Worm (Caenorhabditis elegans) whole organism, midembryonic: ENCODE measurements around the gene F19C7.2.

Experiments used
- T22C8.4 ChIP-seq: fragments of 200-800 bp; sonication (Bioruptor generic); IDR thresholded peaks from 2 replicates; pipeline ENCODE4 v1.3.6; 2022; ENCODE audit warnings: missing genetic modification characterization, missing compliant biosample characterization
- cog-1 ChIP-seq: sonication (generic microtip); optimal IDR thresholded peaks from 2 replicates; lab custom pipeline; 2016; ENCODE audit warnings: missing genetic modification characterization, missing compliant biosample characterization
- flt-1 ChIP-seq: fragments of 200-800 bp; sonication (Bioruptor generic); IDR thresholded peaks from 2 replicates; pipeline ENCODE4 v1.3.6; 2022; ENCODE audit warnings: missing genetic modification characterization, missing compliant biosample characterization
- klf-2 ChIP-seq: fragments of 200-800 bp; sonication (Bioruptor generic); conservative IDR thresholded peaks from 2 replicates; pipeline ENCODE4 v1.3.6; 2022; ENCODE audit warnings: missing genetic modification reagents, missing genetic modification characterization, missing compliant biosample characterization
- med-1 ChIP-seq: sonication (generic microtip); optimal IDR thresholded peaks from 2 replicates; lab custom pipeline; 2017; ENCODE audit warnings: missing genetic modification characterization, mild to moderate bottlenecking, missing compliant biosample characterization, antibody characterized with exemption, missing genetic modification reagents; ENCODE audit not compliant: insufficient read depth
- ref-1 ChIP-seq: fragments of 200-800 bp; sonication (Bioruptor generic); conservative IDR thresholded peaks from 2 replicates; pipeline ENCODE4 v1.3.6; 2022; ENCODE audit warnings: missing genetic modification reagents, missing genetic modification characterization, missing compliant biosample characterization
- tab-1 ChIP-seq: fragments of 200-800 bp; sonication (Bioruptor generic); IDR thresholded peaks from 2 replicates; pipeline ENCODE4 v1.3.6; 2022; ENCODE audit warnings: missing genetic modification characterization, missing compliant biosample characterization
- ztf-23 ChIP-seq: fragments of 200-800 bp; sonication (Bioruptor generic); IDR thresholded peaks from 2 replicates; pipeline ENCODE4 v1.3.6; 2022; ENCODE audit warnings: missing genetic modification reagents, missing genetic modification characterization, missing compliant biosample characterization
- ztf-29 ChIP-seq: fragments of 200-800 bp; sonication (Bioruptor generic); IDR thresholded peaks from 2 replicates; pipeline ENCODE4 v1.3.6; 2022; ENCODE audit warnings: missing genetic modification reagents, missing genetic modification characterization, missing compliant biosample characterization

The F19C7.2 gene

DNA sequence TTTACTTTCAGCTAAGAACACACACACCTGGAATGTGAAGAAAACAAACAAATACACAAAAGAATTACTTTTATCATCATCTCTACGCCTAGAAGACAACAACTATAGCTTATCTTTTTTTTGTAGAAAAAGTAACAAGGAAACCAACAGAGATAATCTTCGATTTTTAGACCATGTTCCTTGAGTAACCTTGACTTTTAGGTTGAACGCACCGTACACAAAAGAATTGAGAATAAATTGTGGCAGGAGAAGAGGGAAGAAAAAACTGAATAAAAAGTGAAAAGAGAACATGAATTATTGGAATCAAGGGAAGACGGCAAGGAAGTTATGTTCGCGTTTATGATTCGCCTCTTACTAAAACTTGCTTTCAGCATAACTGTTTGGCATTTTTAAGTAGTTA, 41.2 kb downstream of the F19C7.2 start:
- TF ChIP-seq tab-1 (no peak), ztf-29 (no peak), flt-1 (no peak), klf-2 (GFP tag; lab: Robert Waterston, UW) (no peak)

DNA sequence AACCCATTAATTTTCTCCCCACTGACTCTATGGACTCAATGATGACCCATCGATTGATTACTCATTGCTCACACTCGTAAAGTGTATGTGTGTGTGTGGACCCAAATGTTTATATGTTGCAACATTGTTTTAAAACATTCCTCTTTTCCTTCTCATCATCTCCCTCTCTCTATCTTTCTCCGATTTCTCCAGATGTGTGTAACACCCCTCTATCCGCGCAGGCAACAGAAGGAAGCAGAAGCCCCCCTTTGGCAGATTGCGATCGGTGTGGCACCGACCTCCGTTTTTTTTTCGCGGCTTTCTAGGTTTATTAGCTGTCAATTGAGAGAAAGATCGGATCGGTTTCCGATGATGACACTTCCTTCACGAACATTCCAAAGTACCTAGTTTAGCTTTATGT, 43.8 kb downstream of the F19C7.2 start:
- TF ChIP-seq ref-1 (GFP tag; lab: Robert Waterston, UW) (0 out of 2 replicates have a peak, but pooled peaks have one; percentile 27), med-1 (GFP tag; lab: Kevin White, UChicago) (no peak), ztf-29 (peak; percentile 68; the same call in 1 of the 2 replicates), flt-1 (no peak), cog-1 (tag; lab: Kevin White, UChicago) (no peak), tab-1 (no peak), klf-2 (GFP tag; lab: Robert Waterston, UW) (no peak), T22C8.4 (no peak)

DNA sequence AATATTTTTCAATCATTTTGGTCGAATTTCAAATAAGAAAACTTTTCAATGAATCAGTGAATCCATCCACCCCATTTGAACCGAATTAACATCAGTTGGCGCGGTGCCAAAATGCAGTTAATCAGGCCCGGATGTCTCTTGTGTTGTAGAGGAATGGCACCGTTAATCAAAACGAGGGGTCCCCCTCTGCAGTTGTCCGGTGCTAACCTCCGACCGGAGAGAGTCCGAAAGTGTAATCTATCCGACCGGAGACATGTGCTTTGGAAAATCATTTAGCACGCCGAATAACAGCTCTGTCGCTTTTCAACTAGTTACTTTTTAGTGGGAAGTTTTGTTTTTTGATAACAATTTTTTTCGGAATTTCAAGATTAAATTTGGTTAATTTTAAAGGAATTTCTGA, 45.5 kb downstream of the F19C7.2 start:
- no peak for TF ChIP-seq cog-1 (tag; lab: Kevin White, UChicago)
- TF ChIP-seq klf-2 (GFP tag; lab: Robert Waterston, UW), result no peak
- no peak for TF ChIP-seq tab-1

DNA sequence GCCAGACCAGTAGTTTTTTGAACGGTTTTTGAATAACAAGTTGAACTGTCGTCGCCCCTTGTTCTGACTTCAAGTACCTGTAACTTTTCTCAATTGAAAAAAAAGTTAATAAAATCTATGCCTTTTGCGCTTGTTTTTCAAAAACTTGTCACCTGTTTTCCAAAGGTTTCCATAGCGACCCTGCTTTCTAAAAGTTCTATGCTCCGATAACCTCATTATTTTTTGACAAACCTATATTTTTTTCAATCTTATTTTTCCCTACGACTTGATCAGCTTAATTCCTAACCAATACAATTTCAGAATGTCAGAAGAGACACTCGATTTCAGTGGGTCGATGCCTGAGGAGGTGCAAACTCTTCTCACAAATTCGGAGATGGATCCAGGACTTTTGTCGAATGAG, 47.6 kb downstream of the F19C7.2 start, which contains the start of gene F29B9.8:
TSS of gene F29B9.8 (plus strand) at position 301 of the 400 bp plus-strand sequence.
- TF ChIP-seq cog-1 (tag; lab: Kevin White, UChicago) (no peak), tab-1 (no peak), flt-1 (no peak), ref-1 (GFP tag; lab: Robert Waterston, UW) (no peak), med-1 (GFP tag; lab: Kevin White, UChicago) (no peak), ztf-29 (no peak), ztf-23 (GFP tag; lab: Robert Waterston, UW) (no peak), klf-2 (GFP tag; lab: Robert Waterston, UW) (no peak), T22C8.4 (no peak)

DNA sequence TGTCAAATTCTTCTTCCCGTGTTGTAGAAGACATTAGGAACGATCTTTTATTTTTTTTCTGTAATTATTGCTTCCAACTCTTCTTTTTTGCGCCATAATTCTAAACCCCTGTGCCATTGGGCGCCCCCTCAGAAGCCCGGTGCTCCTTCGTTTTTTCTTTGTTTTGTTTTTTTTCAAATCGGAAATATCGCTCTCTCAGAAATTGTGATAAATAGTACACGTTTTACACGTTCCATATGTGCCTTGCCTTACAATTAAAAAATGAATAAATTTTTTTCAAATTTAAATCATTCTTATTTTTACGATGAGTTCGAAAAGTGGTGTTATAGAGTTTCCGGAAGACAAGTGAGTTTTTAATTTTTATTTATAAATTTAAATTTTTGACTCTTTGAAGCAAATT, 49.7 kb downstream of the F19C7.2 start, which contains the start of gene F29B9.7:
TSS of gene F29B9.7 (plus strand) at position 301 of the 400 bp plus-strand sequence.
- TF ChIP-seq cog-1 (tag; lab: Kevin White, UChicago) (no peak), flt-1 (no peak), ztf-29 (no peak), T22C8.4 (no peak), ref-1 (GFP tag; lab: Robert Waterston, UW) (no peak), tab-1 (no peak), ztf-23 (GFP tag; lab: Robert Waterston, UW) (no peak), med-1 (GFP tag; lab: Kevin White, UChicago) (no peak), klf-2 (GFP tag; lab: Robert Waterston, UW) (no peak)

DNA sequence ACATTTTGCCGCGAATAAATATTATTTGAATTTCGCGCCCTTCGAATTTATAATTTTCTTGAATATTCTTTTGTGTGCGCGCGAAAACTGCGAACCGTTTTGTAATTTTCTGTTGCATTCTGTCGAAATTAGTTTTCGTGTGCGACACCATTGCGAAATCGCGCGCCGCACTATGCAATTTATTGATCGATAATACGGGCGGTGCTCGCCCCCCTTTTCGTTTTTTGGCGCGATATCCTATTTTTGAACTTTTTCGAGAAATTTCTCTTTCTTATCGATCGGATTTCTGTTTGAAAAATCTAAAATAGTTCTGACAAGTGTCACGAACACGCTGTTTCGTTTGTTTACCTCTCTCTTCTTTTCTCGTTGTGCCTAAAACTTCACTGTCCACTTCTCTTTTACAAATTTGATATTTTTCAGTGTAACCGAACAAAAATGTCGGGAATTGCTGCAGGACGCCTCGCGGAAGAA, 50.9 kb downstream of the F19C7.2 start, which contains the start of gene ubc-9:
TSS of gene ubc-9 (plus strand) at position 421 of the 471 bp plus-strand sequence.
- TF ChIP-seq klf-2 (GFP tag; lab: Robert Waterston, UW) (no peak), T22C8.4 (peak; percentile 99), flt-1 (peak; percentile 58; the same call in 1 of the 2 replicates), med-1 (GFP tag; lab: Kevin White, UChicago) (no peak), tab-1 (0 out of 2 replicates have a peak, but pooled peaks have one; percentile 55), ztf-23 (GFP tag; lab: Robert Waterston, UW) (0 out of 2 replicates have a peak, but pooled peaks have one; percentile 45), ztf-29 (no peak)
